Worm (Caenorhabditis elegans) whole organism, dauer: ENCODE measurements around the gene cas-1.

Experiments
- unc-62 ChIP-seq: sonication (generic microtip); optimal IDR thresholded peaks from 2 replicates; lab custom pipeline; 2017; ENCODE audit warnings: missing biosample characterization, missing genetic modification reagents, missing genetic modification characterization

cas-1 gene

ce11 chrX:16770919-16771318 is 42.5 kb downstream of the cas-1 start:
- no peak for TF ChIP-seq unc-62 (GFP tag; lab: Kevin White, UChicago)

DNA sequence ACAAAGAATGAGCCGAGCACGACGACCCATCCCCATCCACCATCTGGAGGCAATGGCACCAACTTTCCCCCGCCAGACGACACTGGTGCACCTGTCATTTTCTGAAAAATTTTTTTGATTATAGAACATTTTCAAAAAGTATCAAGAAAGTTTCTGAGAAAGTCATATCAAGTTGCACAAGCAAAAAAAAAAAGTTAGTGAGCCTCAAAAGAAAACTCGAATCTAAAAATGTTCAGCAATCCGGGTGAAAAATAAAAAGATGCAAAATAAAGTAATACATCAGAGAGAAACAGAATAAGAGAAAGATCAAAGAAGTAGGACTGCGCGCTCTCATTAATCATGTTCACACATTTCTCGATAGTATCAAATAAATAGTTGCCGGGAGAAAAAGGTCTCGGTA is 43.1 kb downstream of the cas-1 start, which contains the start of gene mct-6:
Gene mct-6, minus strand, starts transcription at position 101 of the 400 bp plus-strand sequence.
- TF ChIP-seq unc-62 (GFP tag; lab: Kevin White, UChicago): no peak

- no peak for TF ChIP-seq unc-62 (GFP tag; lab: Kevin White, UChicago)
These were observed 50.9 kb downstream of the cas-1 start, which contains the start of gene C10E2.1 for ce11 chrX:16762529-16762928. TSS of gene C10E2.1 (plus strand) at chrX:16762829.
